Worm (Caenorhabditis elegans) whole organism, late embryonic: ENCODE measurements around the gene ilys-3.

Experiments
- C38D4.7 ChIP-seq: fragments of 200-800 bp; sonication (Bioruptor generic); optimal IDR thresholded peaks from 2 replicates; lab custom pipeline; 2018; ENCODE audit warnings: mild to moderate bottlenecking, missing genetic modification characterization, moderate library complexity, missing compliant biosample characterization
- K02D7.2 ChIP-seq: sonication (generic microtip); optimal IDR thresholded peaks from 2 replicates; lab custom pipeline; 2017; ENCODE audit warnings: mild to moderate bottlenecking, missing genetic modification characterization, missing compliant biosample characterization
- ceh-2 ChIP-seq: sonication (generic microtip); optimal IDR thresholded peaks from 2 replicates; lab custom pipeline; 2016; ENCODE audit warnings: missing genotype, missing genetic modification characterization, missing compliant biosample characterization
- ceh-22 ChIP-seq: sonication (generic microtip); optimal IDR thresholded peaks from 2 replicates; lab custom pipeline; 2017; ENCODE audit warnings: missing biosample characterization, missing genetic modification characterization
- ceh-31 ChIP-seq: sonication (generic microtip); optimal IDR thresholded peaks from 2 replicates; lab custom pipeline; 2016; ENCODE audit warnings: missing genetic modification characterization, missing compliant biosample characterization
- ceh-6 ChIP-seq: fragments of 200-800 bp; sonication (Bioruptor generic); optimal IDR thresholded peaks from 2 replicates; lab custom pipeline; 2018; ENCODE audit warnings: mild to moderate bottlenecking, missing genetic modification characterization, missing compliant biosample characterization
- ceh-9 ChIP-seq: sonication (generic microtip); optimal IDR thresholded peaks from 2 replicates; lab custom pipeline; 2016; ENCODE audit warnings: mild to moderate bottlenecking, missing genetic modification characterization, inconsistent platforms, missing compliant biosample characterization
- dmd-4 ChIP-seq: sonication (generic microtip); optimal IDR thresholded peaks from 2 replicates; lab custom pipeline; 2016; ENCODE audit warnings: borderline replicate concordance, missing genetic modification characterization, missing compliant biosample characterization
- elt-4 ChIP-seq: sonication (generic microtip); optimal IDR thresholded peaks from 2 replicates; lab custom pipeline; 2016; ENCODE audit warnings: missing genetic modification characterization, missing compliant biosample characterization
- fax-1 ChIP-seq: sonication (generic microtip); optimal IDR thresholded peaks from 2 replicates; lab custom pipeline; 2016; ENCODE audit warnings: missing genotype, missing genetic modification characterization, missing compliant biosample characterization
- gmeb-2 ChIP-seq: sonication (generic microtip); optimal IDR thresholded peaks from 2 replicates; lab custom pipeline; 2016; ENCODE audit warnings: missing genetic modification characterization, inconsistent platforms, missing compliant biosample characterization
- hlh-15 ChIP-seq: sonication (generic microtip); optimal IDR thresholded peaks from 2 replicates; lab custom pipeline; 2016; ENCODE audit warnings: missing genetic modification characterization, missing compliant biosample characterization
- mec-3 ChIP-seq: sonication (generic microtip); optimal IDR thresholded peaks from 2 replicates; lab custom pipeline; 2016; ENCODE audit warnings: borderline replicate concordance, missing genetic modification characterization, missing compliant biosample characterization
- npax-4 ChIP-seq: sonication (generic microtip); optimal IDR thresholded peaks from 2 replicates; lab custom pipeline; 2016; ENCODE audit warnings: missing genetic modification characterization, missing compliant biosample characterization
- pat-9 ChIP-seq: fragments of 200-800 bp; sonication (Bioruptor generic); optimal IDR thresholded peaks from 2 replicates; lab custom pipeline; 2018; ENCODE audit warnings: mild to moderate bottlenecking, missing genetic modification characterization, moderate library complexity, missing compliant biosample characterization
- pax-1 ChIP-seq: fragments of 150-350 bp; optimal IDR thresholded peaks from 2 replicates; lab custom pipeline; 2014; ENCODE audit warnings: missing biosample characterization, missing genetic modification characterization
- sdc-2 ChIP-seq: sonication (generic microtip); optimal IDR thresholded peaks from 2 replicates; lab custom pipeline; 2016; ENCODE audit warnings: missing genotype, missing genetic modification characterization, missing compliant biosample characterization
- tbx-7 ChIP-seq: sonication (generic microtip); optimal IDR thresholded peaks from 2 replicates; lab custom pipeline; 2016; ENCODE audit warnings: missing genotype, missing genetic modification characterization, missing compliant biosample characterization
- unc-3 ChIP-seq, 2 experiments: fragments of 200-800 bp in 1 of 2; sonication (Bioruptor generic) in 1 of 2; sonication (generic microtip) in 1 of 2; conservative IDR thresholded peaks in 1 of 2; optimal IDR thresholded peaks in 1 of 2; 2 replicates each; pipeline versions ENCODE4 v1.3.6 to Lab custom; 2016 to 2022; ENCODE audit warnings: missing compliant biosample characterization in 2 of 2, missing genetic modification characterization in 2 of 2, missing genetic modification reagents in 1 of 2
- unc-55 ChIP-seq: sonication (generic microtip); optimal IDR thresholded peaks from 2 replicates; lab custom pipeline; 2017; ENCODE audit warnings: missing biosample characterization, missing genetic modification reagents, missing genetic modification characterization

ilys-3 gene

ce11 chrIV:2496084-2496483 is 31.8 kb downstream of the ilys-3 start (continued):
- no peak for TF ChIP-seq tbx-7
- TF ChIP-seq, all 69 proteins: peak for 0

ce11 chrIV:2497615-2498183 is 33.4 kb downstream of the ilys-3 start, which contains the start of gene Y69A2AR.16:
Y69A2AR.16 (plus strand) TSS chrIV:2497803.
- TF ChIP-seq hlh-15 (tag; lab: Kevin White, UChicago) (no peak), tbx-7 (no peak), ceh-6 (GFP tag; lab: Kevin White, UChicago) (no peak), unc-55 (GFP tag; lab: Kevin White, UChicago) (no peak), npax-4 (no peak), elt-4 (no peak), ceh-22 (no peak), unc-3 (GFP tag; conservative IDR thresholded peaks at IDR 0.05; lab: Robert Waterston, UW) (no peak), unc-3 (tag; optimal IDR thresholded peaks at IDR 0.05; lab: Kevin White, UChicago) (no peak), pax-1 (tag; lab: Kevin White, UChicago) (no peak), ceh-31 (tag; lab: Kevin White, UChicago) (no peak)
- TF ChIP-seq, all 69 proteins: peak for 0

- no peak for TF ChIP-seq pat-9 (tag; lab: Kevin White, UChicago)
- no peak for TF ChIP-seq npax-4
- no peak for TF ChIP-seq dmd-4
- TF ChIP-seq K02D7.2, result no peak
- no peak for TF ChIP-seq gmeb-2 (tag; lab: Kevin White, UChicago)
- TF ChIP-seq ceh-2 (tag; lab: Kevin White, UChicago), result no peak
- TF ChIP-seq C38D4.7 (GFP tag; lab: Kevin White, UChicago), result no peak
- TF ChIP-seq fax-1 (tag; lab: Kevin White, UChicago), result no peak
- no peak for TF ChIP-seq mec-3 (tag; lab: Kevin White, UChicago)
- no peak for TF ChIP-seq sdc-2
- TF ChIP-seq hlh-15 (tag; lab: Kevin White, UChicago), result no peak
- no peak for TF ChIP-seq ceh-9 (tag; lab: Kevin White, UChicago)
Observed at ce11 chrIV:2507824-2508223, 43.6 kb downstream of the ilys-3 start, which contains the start of gene Y69A2AR.22. Y69A2AR.22 (minus strand) TSS chrIV:2507924.
